Fruit fly (Drosophila melanogaster): Measurements from ENCODE around the gene CG4789.

Gene CG4789

dm6 chrX:16781055-16781454 lies 19.7 kb upstream of the CG4789 start (continued):
- TF ChIP-seq CG3726 (GFP tag; IDR thresholded peaks at IDR 0.05) (no peak), CG4404 (GFP tag; IDR thresholded peaks at IDR 0.05) (0 out of 2 replicates have a peak, but pooled peaks have one; percentile 11), Rx (GFP tag; IDR thresholded peaks at IDR 0.05) (peak; percentile 32; the same call in 1 of the 2 replicates), CG4424 (GFP tag; optimal IDR thresholded peaks at IDR 0.05) (no peak), MESR4 (GFP tag; optimal IDR thresholded peaks at IDR 0.05) (no peak), dysf (GFP tag; IDR thresholded peaks at IDR 0.05) (peak; percentile 61; the same call in 2 of the 3 replicates), MTF-1 (GFP tag; optimal IDR thresholded peaks at IDR 0.05; ENCODE audit: borderline replicate concordance) (no peak), croc (GFP tag; conservative IDR thresholded peaks at IDR 0.05) (no peak), CG11093 (GFP tag; IDR thresholded peaks at IDR 0.05) (no peak), gem (tag; optimal IDR thresholded peaks at IDR 0.05) (peak; percentile 51), gcm (GFP tag; optimal IDR thresholded peaks at IDR 0.05) (no peak), grn (GFP tag; optimal IDR thresholded peaks at IDR 0.05) (no peak), CG2116 (GFP tag; optimal IDR thresholded peaks at IDR 0.05) (peak; percentile 6), Ptx1 (GFP tag; IDR thresholded peaks at IDR 0.05) (0 out of 2 replicates have a peak, but pooled peaks have one; percentile 33), br (optimal IDR thresholded peaks at IDR 0.05) (no peak), CG16813 (GFP tag; IDR thresholded peaks at IDR 0.05; ENCODE audit: partially characterized antibody) (no peak), ro (GFP tag; IDR thresholded peaks at IDR 0.05) (no peak), fd3F (GFP tag; optimal IDR thresholded peaks at IDR 0.05) (peak; percentile 16), Fer1 (GFP tag; optimal IDR thresholded peaks at IDR 0.05) (peak; percentile 35), pan (optimal IDR thresholded peaks at IDR 0.05) (no peak), pan (GFP tag; optimal IDR thresholded peaks at IDR 0.05 in 1 of 2, IDR thresholded peaks at IDR 0.05 in 1 of 2) (no peak), zfh2 (GFP tag; optimal IDR thresholded peaks at IDR 0.05) (peak; percentile 41), Lhr (GFP tag; optimal IDR thresholded peaks at IDR 0.05) (no peak), sd (tag; optimal IDR thresholded peaks at IDR 0.05) (peak; percentile 23), CG17829 (tag; optimal IDR thresholded peaks at IDR 0.05) (no peak), Bdp1 (GFP tag; optimal IDR thresholded peaks at IDR 0.05) (no peak), sisA (GFP tag; IDR thresholded peaks at IDR 0.05) (peak; percentile 21; the same call in 1 of the 2 replicates), gro (GFP tag; optimal IDR thresholded peaks at IDR 0.05) (peak; percentile 65), vnd (GFP tag; IDR thresholded peaks at IDR 0.05; ENCODE audit: partially characterized antibody) (no peak), CG12104 (GFP tag; optimal IDR thresholded peaks at IDR 0.05) (no peak), CG4617 (GFP tag; optimal IDR thresholded peaks at IDR 0.05; ENCODE audit: borderline replicate concordance) (no peak), CG2120 (GFP tag; optimal IDR thresholded peaks at IDR 0.05) (peak; percentile 69), CG11696 (GFP tag; IDR thresholded peaks at IDR 0.05) (peak; percentile 19; the same call in 1 of the 2 replicates), CG16863 (GFP tag; optimal IDR thresholded peaks at IDR 0.05) (peak; percentile 43), Eip74EF (GFP tag; optimal IDR thresholded peaks at IDR 0.05) (peak in 1 of 2 experiments; percentile 14), BtbVII (GFP tag; optimal IDR thresholded peaks at IDR 0.05) (no peak), HHEX (GFP tag; optimal IDR thresholded peaks at IDR 0.05) (peak; percentile 29), CG14050 (GFP tag; IDR thresholded peaks at IDR 0.05) (no peak), ci (GFP tag; IDR thresholded peaks at IDR 0.05) (0 out of 3 replicates have a peak, but pooled peaks have one; percentile 21), CG3847 (GFP tag; IDR thresholded peaks at IDR 0.05) (peak; percentile 50), pnt (GFP tag; optimal IDR thresholded peaks at IDR 0.05) (peak; percentile 27), sim (GFP tag; IDR thresholded peaks at IDR 0.05) (no peak), her (GFP tag; optimal IDR thresholded peaks at IDR 0.05) (peak; percentile 13), CG10147 (GFP tag; optimal IDR thresholded peaks at IDR 0.05) (peak; percentile 2), CG11398 (GFP tag; optimal IDR thresholded peaks at IDR 0.05) (peak; percentile 8), nerfin-2 (GFP tag; IDR thresholded peaks at IDR 0.05; ENCODE audit: partially characterized antibody) (no peak), CG4854 (GFP tag; optimal IDR thresholded peaks at IDR 0.05) (no peak), CG9609 (GFP tag; optimal IDR thresholded peaks at IDR 0.05) (peak; percentile 81), H15 (GFP tag; IDR thresholded peaks at IDR 0.05) (0 out of 3 replicates have a peak, but pooled peaks have one; percentile 20), CG8290 (GFP tag; optimal IDR thresholded peaks at IDR 0.05) (no peak), CG8290 (tag; optimal IDR thresholded peaks at IDR 0.05) (peak in 1 of 2 experiments; percentile 69), abd-A (tag; optimal IDR thresholded peaks at IDR 0.05) (no peak)

Data from whole organism, embryonic.